Fruit fly (Drosophila melanogaster) whole organism, pupa: Measurements from ENCODE around the gene CG6000.

Experiments used
- CG10348 ChIP-seq: fragments of 200-800 bp; sonication (Bioruptor generic); IDR thresholded peaks from 2 replicates; pipeline ENCODE4 v1.3.6; 2022; ENCODE audit warnings: missing biosample characterization, missing genetic modification characterization
- CG12605 ChIP-seq: fragments of 200-800 bp; sonication (Bioruptor generic); IDR thresholded peaks from 2 replicates; pipeline ENCODE4 v1.3.6; 2022; ENCODE audit warnings: missing biosample characterization, missing genetic modification characterization
- CG13204 ChIP-seq: fragments of 200-800 bp; sonication (Bioruptor generic); optimal IDR thresholded peaks from 2 replicates; lab custom pipeline; 2018; ENCODE audit warnings: missing biosample characterization, mild to moderate bottlenecking, missing genetic modification characterization, moderate library complexity
- CG14655 ChIP-seq: fragments of 200-800 bp; sonication (Bioruptor generic); optimal IDR thresholded peaks from 3 replicates; lab custom pipeline; 2017; ENCODE audit warnings: mild to moderate bottlenecking, missing biosample characterization, missing genetic modification reagents, missing genetic modification characterization
- CG15710 ChIP-seq: fragments of 200-800 bp; sonication (Bioruptor generic); optimal IDR thresholded peaks from 2 replicates; lab custom pipeline; 2018; ENCODE audit warnings: missing biosample characterization, mild to moderate bottlenecking, missing genetic modification characterization, moderate library complexity
- CG17806 ChIP-seq: fragments of 200-800 bp; sonication (Bioruptor generic); optimal IDR thresholded peaks from 2 replicates; lab custom pipeline; 2018; ENCODE audit warnings: missing biosample characterization, mild to moderate bottlenecking, missing genetic modification characterization, moderate library complexity
- CG32121 ChIP-seq: fragments of 200-800 bp; sonication (Bioruptor generic); IDR thresholded peaks from 2 replicates; pipeline ENCODE4 v1.3.6; 2022; ENCODE audit warnings: missing biosample characterization, missing genetic modification characterization
- CG34367 ChIP-seq: fragments of 200-800 bp; sonication (Bioruptor generic); optimal IDR thresholded peaks from 2 replicates; lab custom pipeline; 2018; ENCODE audit warnings: missing biosample characterization, mild to moderate bottlenecking, missing genetic modification characterization
- CG4496 ChIP-seq: fragments of 200-800 bp; sonication (Bioruptor generic); IDR thresholded peaks from 3 replicates; pipeline ENCODE4 v1.3.6; 2022; ENCODE audit warnings: missing biosample characterization, missing genetic modification characterization
- CG8159 ChIP-seq: fragments of 200-800 bp; sonication (Bioruptor generic); optimal IDR thresholded peaks from 3 replicates; lab custom pipeline; 2018; ENCODE audit warnings: missing biosample characterization, mild to moderate bottlenecking, missing genetic modification characterization, moderate library complexity
- CG8301 ChIP-seq: fragments of 200-800 bp; sonication (Bioruptor generic); optimal IDR thresholded peaks from 2 replicates; lab custom pipeline; 2018; ENCODE audit warnings: missing biosample characterization, mild to moderate bottlenecking, missing genetic modification characterization
- CG9948 ChIP-seq: fragments of 200-800 bp; sonication (Bioruptor generic); optimal IDR thresholded peaks from 2 replicates; lab custom pipeline; 2018; ENCODE audit warnings: missing biosample characterization, mild to moderate bottlenecking, missing genetic modification characterization, moderate library complexity
- D1 ChIP-seq: fragments of 200-800 bp; sonication (Bioruptor generic); optimal IDR thresholded peaks from 2 replicates; lab custom pipeline; 2018; ENCODE audit warnings: missing biosample characterization, mild to moderate bottlenecking, missing genetic modification characterization, moderate library complexity
- EcR ChIP-seq: fragments of 200-800 bp; sonication (Bioruptor generic); optimal IDR thresholded peaks from 3 replicates; lab custom pipeline; 2019; ENCODE audit warnings: missing biosample characterization, missing genetic modification characterization, mild to moderate bottlenecking, moderate library complexity, missing genetic modification reagents
- Ets98B ChIP-seq: fragments of 200-800 bp; sonication (Bioruptor generic); IDR thresholded peaks from 2 replicates; pipeline ENCODE4 v1.3.6; 2022; ENCODE audit warnings: missing biosample characterization, missing genetic modification characterization
- Pif1A ChIP-seq: fragments of 200-800 bp; sonication (Bioruptor generic); optimal IDR thresholded peaks from 3 replicates; lab custom pipeline; 2016; ENCODE audit warnings: missing biosample characterization, missing genetic modification characterization
- Pif1B ChIP-seq: fragments of 200-800 bp; sonication (Bioruptor generic); optimal IDR thresholded peaks from 3 replicates; lab custom pipeline; 2016; ENCODE audit warnings: missing biosample characterization, missing genetic modification characterization
- Snoo ChIP-seq: fragments of 200-800 bp; sonication (Bioruptor generic); optimal IDR thresholded peaks from 3 replicates; lab custom pipeline; 2017; ENCODE audit warnings: missing biosample characterization, mild to moderate bottlenecking, missing genetic modification characterization, inconsistent platforms
- fd96Ca ChIP-seq: fragments of 200-800 bp; sonication (Bioruptor generic); IDR thresholded peaks from 3 replicates; pipeline ENCODE4 v1.3.6; 2022; ENCODE audit warnings: missing biosample characterization, missing genetic modification characterization
- gl ChIP-seq: fragments of 200-800 bp; sonication (Bioruptor generic); optimal IDR thresholded peaks from 2 replicates; lab custom pipeline; 2018; ENCODE audit warnings: missing biosample characterization, mild to moderate bottlenecking, missing genetic modification characterization
- rn ChIP-seq: fragments of 200-800 bp; sonication (Bioruptor generic); IDR thresholded peaks from 2 replicates; pipeline ENCODE4 v1.3.6; 2022; ENCODE audit warnings: missing biosample characterization, missing genetic modification characterization

CG6000 gene

DNA sequence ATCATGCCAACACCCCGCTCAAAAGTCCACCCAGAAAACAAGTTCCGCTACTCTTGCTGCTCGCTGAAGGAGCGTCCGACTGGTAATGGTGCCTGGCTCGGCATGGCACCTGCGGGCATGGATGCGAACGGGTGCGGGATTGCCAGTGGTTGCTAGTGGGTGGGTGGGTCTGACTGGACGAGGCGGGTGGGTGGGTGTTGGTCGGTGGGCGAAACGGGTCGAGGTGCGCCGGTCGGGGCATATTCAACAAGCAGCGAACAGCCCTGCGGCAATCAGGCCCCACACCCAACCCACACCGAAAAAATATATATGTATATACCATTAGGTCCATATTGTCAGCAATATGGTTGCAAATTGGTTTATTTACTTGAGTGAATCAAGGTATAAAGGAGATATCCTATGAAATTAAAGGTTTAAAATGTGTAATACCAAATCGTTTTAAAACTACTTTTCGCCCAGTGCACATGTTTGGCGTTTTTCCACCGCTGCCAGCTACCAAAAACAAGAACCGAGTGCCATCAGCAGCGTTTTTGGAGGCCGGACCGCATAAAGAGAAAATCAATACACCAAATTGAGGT is 43.5 kb upstream of the CG6000 start:
- TF ChIP-seq CG14655 (GFP tag; lab: Kevin White, UChicago) (peak; percentile 62), CG34367 (tag; lab: Kevin White, UChicago) (no peak), CG4496 (GFP tag; lab: Robert Waterston, UW) (peak; percentile 75; the same call in 2 of the 3 replicates), fd96Ca (GFP tag; lab: Robert Waterston, UW) (peak; percentile 51; the same call in 2 of the 3 replicates), EcR (GFP tag; lab: Kevin White, UChicago) (no peak), rn (GFP tag; lab: Robert Waterston, UW) (0 out of 2 replicates have a peak, but pooled peaks have one; percentile 13), Pif1A (peak; percentile 39), CG13204 (GFP tag; lab: Kevin White, UChicago) (peak; percentile 46), CG32121 (GFP tag; lab: Robert Waterston, UW) (peak; percentile 72), CG8159 (tag; lab: Kevin White, UChicago) (peak; percentile 21), gl (no peak), Pif1B (GFP tag; lab: Kevin White, UChicago) (no peak), CG9948 (tag; lab: Kevin White, UChicago) (no peak), D1 (tag; lab: Kevin White, UChicago) (no peak), CG15710 (tag; lab: Kevin White, UChicago) (peak; percentile 7), Ets98B (peak; percentile 61), Snoo (tag; lab: Kevin White, UChicago) (peak; percentile 16), CG12605 (GFP tag; lab: Robert Waterston, UW) (peak; percentile 55), CG8301 (tag; lab: Kevin White, UChicago) (peak; percentile 53), CG17806 (tag; lab: Kevin White, UChicago) (no peak)

DNA sequence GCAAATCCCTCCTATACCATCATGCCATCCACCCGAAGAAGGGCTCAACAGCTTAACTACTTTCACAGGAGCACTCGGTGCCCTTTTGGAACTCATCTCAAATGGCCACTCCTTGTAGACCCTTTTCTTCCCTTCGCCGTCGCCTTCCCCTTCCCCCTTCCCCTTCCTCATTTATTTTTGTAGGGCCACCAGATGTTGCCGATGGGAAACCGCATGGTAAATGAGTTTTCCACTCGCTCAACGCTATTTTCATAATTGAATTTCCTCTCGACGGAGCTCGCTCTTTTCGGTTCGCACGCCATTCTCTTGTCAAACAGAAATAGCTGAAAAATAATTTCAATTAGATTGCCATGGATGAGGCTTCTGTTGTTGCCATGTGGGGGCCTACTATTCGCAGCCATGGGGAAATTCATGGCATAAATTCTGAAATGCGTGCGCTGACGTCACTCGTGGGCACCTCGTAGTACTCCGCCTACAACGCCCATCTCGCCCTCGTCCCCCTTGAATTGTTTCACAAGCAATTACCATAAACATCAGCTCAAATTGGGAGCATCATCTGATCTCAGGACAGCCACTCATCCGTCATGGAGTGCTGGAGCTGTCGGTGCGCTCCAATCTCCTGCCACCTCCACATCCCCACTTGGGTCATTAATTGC is 42.0 kb upstream of the CG6000 start:
- TF ChIP-seq CG8159 (tag; lab: Kevin White, UChicago) (no peak), Pif1A (no peak), Ets98B (no peak), CG14655 (GFP tag; lab: Kevin White, UChicago) (no peak), CG13204 (GFP tag; lab: Kevin White, UChicago) (no peak), EcR (GFP tag; lab: Kevin White, UChicago) (no peak), CG17806 (tag; lab: Kevin White, UChicago) (no peak), CG4496 (GFP tag; lab: Robert Waterston, UW) (no peak), CG9948 (tag; lab: Kevin White, UChicago) (no peak), fd96Ca (GFP tag; lab: Robert Waterston, UW) (no peak), Pif1B (GFP tag; lab: Kevin White, UChicago) (no peak), CG15710 (tag; lab: Kevin White, UChicago) (no peak), gl (no peak), rn (GFP tag; lab: Robert Waterston, UW) (no peak), CG34367 (tag; lab: Kevin White, UChicago) (no peak), D1 (tag; lab: Kevin White, UChicago) (no peak)

DNA sequence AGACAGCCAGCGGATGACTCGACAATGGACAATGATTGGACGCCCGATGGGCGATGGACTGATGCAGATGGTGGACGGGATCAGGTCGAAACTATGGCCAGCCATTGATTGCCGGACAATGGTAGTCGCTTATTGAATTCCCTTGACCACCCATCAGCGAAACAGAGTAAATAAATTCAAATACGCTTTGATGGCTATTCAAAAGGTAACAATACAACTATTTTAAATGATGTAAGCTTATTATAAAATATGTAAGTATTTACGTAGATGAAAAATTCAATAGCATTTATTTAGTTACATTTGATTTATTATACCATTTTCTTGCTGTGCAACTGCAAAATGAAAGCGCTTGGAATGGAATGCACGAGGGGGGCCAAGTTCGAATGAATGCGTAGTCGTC is 39.6 kb upstream of the CG6000 start:
- TF ChIP-seq gl = no peak
- 0 out of 3 replicates have a peak, but pooled peaks have one; percentile 25 for TF ChIP-seq CG4496 (GFP tag; lab: Robert Waterston, UW)
- peak; percentile 30 for TF ChIP-seq CG15710 (tag; lab: Kevin White, UChicago)

DNA sequence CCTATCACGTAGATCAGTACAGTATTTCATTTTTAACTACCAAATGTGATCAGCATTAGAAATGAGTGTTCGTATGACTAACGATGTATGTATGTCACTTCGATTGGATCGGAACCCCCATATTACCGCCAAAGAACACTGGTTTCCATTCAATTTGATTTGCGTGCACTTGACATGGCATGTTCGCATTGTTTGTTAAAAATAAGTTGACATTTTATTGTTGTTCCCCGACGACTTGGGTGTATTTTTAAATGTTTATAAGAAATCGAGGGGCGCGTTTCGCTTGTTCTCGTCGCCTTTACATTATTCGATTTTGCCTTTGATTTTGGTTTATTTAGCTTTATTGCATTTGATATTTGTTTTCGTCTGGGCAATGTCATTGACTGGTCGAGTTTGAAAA is 38.7 kb upstream of the CG6000 start:
- no peak for TF ChIP-seq CG34367 (tag; lab: Kevin White, UChicago)
- TF ChIP-seq CG14655 (GFP tag; lab: Kevin White, UChicago) = no peak
- TF ChIP-seq CG9948 (tag; lab: Kevin White, UChicago) = no peak
- no peak for TF ChIP-seq CG15710 (tag; lab: Kevin White, UChicago)
- no peak for TF ChIP-seq gl
- no peak for TF ChIP-seq CG13204 (GFP tag; lab: Kevin White, UChicago)
- TF ChIP-seq EcR (GFP tag; lab: Kevin White, UChicago) = no peak
- no peak for TF ChIP-seq CG32121 (GFP tag; lab: Robert Waterston, UW)
- TF ChIP-seq rn (GFP tag; lab: Robert Waterston, UW) = no peak
- TF ChIP-seq CG8159 (tag; lab: Kevin White, UChicago) = no peak
- TF ChIP-seq CG4496 (GFP tag; lab: Robert Waterston, UW) = no peak
- TF ChIP-seq CG12605 (GFP tag; lab: Robert Waterston, UW) = no peak
- no peak for TF ChIP-seq Pif1A
- TF ChIP-seq CG17806 (tag; lab: Kevin White, UChicago) = no peak
- no peak for TF ChIP-seq CG10348 (GFP tag; lab: Robert Waterston, UW)
- no peak for TF ChIP-seq CG8301 (tag; lab: Kevin White, UChicago)
- no peak for TF ChIP-seq fd96Ca (GFP tag; lab: Robert Waterston, UW)
- TF ChIP-seq Pif1B (GFP tag; lab: Kevin White, UChicago) = no peak
- no peak for TF ChIP-seq D1 (tag; lab: Kevin White, UChicago)
- TF ChIP-seq Snoo (tag; lab: Kevin White, UChicago) = no peak
